Worm (Caenorhabditis elegans) whole organism, mixed stage, embryonic: ENCODE measurements around the gene F09B12.7.

Source experiments
- ces-1 ChIP-seq: fragments of 150-350 bp; optimal IDR thresholded peaks from 2 replicates; lab custom pipeline; 2014; ENCODE audit warnings: missing biosample characterization, missing genetic modification reagents, missing genetic modification characterization
- mls-2 ChIP-seq: sonication (generic microtip); optimal IDR thresholded peaks from 2 replicates; lab custom pipeline; 2016; ENCODE audit warnings: mild to moderate bottlenecking, missing genetic modification characterization, moderate library complexity, missing compliant biosample characterization
- nhr-76 ChIP-seq: sonication (generic microtip); optimal IDR thresholded peaks from 2 replicates; lab custom pipeline; 2017; ENCODE audit warnings: missing biosample characterization, missing genetic modification characterization
- unc-39 ChIP-seq: fragments of 150-350 bp; optimal IDR thresholded peaks from 2 replicates; lab custom pipeline; 2014; ENCODE audit warnings: missing biosample characterization, missing genetic modification characterization
- ztf-11 ChIP-seq: fragments of 150-350 bp; optimal IDR thresholded peaks from 2 replicates; lab custom pipeline; 2014; ENCODE audit warnings: missing biosample characterization, missing genetic modification characterization

DNA sequence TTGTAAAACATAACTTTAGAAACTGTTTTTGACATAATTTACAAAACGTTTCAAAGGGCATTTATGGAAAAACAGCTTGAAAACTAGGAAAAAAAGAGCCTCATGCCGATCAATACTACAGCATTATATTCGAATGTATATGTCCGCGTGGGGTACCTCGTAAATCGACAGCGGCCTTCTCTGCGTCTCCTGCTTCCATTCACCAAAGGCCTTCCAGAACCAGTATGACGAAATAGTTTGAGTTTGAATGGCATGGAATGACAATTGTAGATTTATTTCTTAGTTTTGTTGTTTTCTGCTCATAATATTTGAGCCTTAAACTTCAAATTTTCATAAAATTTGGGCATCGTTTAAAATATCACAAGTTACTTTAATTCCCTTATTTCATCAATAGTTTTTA, 49.5 kb downstream of the F09B12.7 start:
- TF ChIP-seq ztf-11 (tag; lab: Kevin White, UChicago) (no peak), mls-2 (tag; lab: Kevin White, UChicago) (no peak), unc-39 (tag; lab: Kevin White, UChicago) (no peak), nhr-76 (no peak), ces-1 (no peak)
